Worm (Caenorhabditis elegans) whole organism, L4 larva: ENCODE data around the gene srbc-41.
A peak's percentile ranks its signal among the peaks of the same experiment; 100 is the strongest.

ENCODE experiments used
- D1046.2 ChIP-seq: fragments of 200-800 bp; sonication (Bioruptor generic); IDR thresholded peaks from 2 replicates; pipeline ENCODE4 v1.3.6; 2022; ENCODE audit warnings: missing genetic modification characterization, missing compliant biosample characterization
- T20F7.1 ChIP-seq: fragments of 200-800 bp; sonication (Bioruptor generic); optimal IDR thresholded peaks from 2 replicates; lab custom pipeline; 2018; ENCODE audit warnings: mild to moderate bottlenecking, missing genetic modification characterization, missing compliant biosample characterization
- T26A8.4 ChIP-seq: fragments of 200-800 bp; sonication (Bioruptor generic); IDR thresholded peaks from 2 replicates; pipeline ENCODE4 v1.3.6; 2022; ENCODE audit warnings: missing genetic modification characterization, missing compliant biosample characterization
- ZK337.2 ChIP-seq: fragments of 200-800 bp; sonication (Bioruptor generic); IDR thresholded peaks from 2 replicates; pipeline ENCODE4 v1.3.6; 2022; ENCODE audit warnings: missing genetic modification reagents, missing genetic modification characterization, missing compliant biosample characterization
- aha-1 ChIP-seq: fragments of 150-350 bp; peaks from one replicate; lab custom pipeline; 2014; ENCODE audit warnings: missing biosample characterization, missing genetic modification characterization
- ceh-20 ChIP-seq: fragments of 200-800 bp; sonication (Bioruptor generic); IDR thresholded peaks from 2 replicates; pipeline ENCODE4 v1.3.6; 2022; ENCODE audit warnings: missing genetic modification reagents, missing genetic modification characterization, missing compliant biosample characterization
- ceh-32 ChIP-seq: sonication (generic microtip); optimal IDR thresholded peaks from 2 replicates; lab custom pipeline; 2016; ENCODE audit warnings: mild to moderate bottlenecking, missing genetic modification characterization, missing compliant biosample characterization; ENCODE audit not compliant: poor library complexity
- ceh-62 ChIP-seq: sonication (generic microtip); optimal IDR thresholded peaks from 2 replicates; lab custom pipeline; 2017; ENCODE audit warnings: missing biosample characterization, missing genetic modification characterization
- ces-1 ChIP-seq: fragments of 150-350 bp; sonication (generic microtip); optimal IDR thresholded peaks from 4 replicates; lab custom pipeline; 2014; ENCODE audit warnings: missing biosample characterization, missing genetic modification reagents, missing genetic modification characterization
- ctbp-1 ChIP-seq: fragments of 200-800 bp; sonication (Bioruptor generic); IDR thresholded peaks from 2 replicates; pipeline ENCODE4 v1.3.6; 2022; ENCODE audit warnings: missing genetic modification reagents, missing genetic modification characterization, missing compliant biosample characterization
- daf-16 ChIP-seq, 3 experiments: sonication (generic microtip); optimal IDR thresholded peaks; 2 replicates each; lab custom pipeline; 2016 to 2017; ENCODE audit warnings: missing genetic modification characterization in 3 of 3, missing genetic modification reagents in 3 of 3, mild to moderate bottlenecking in 2 of 3, missing compliant biosample characterization in 2 of 3, missing biosample characterization in 1 of 3, moderate library complexity in 1 of 3
- daf-19 ChIP-seq: fragments of 200-800 bp; sonication (Bioruptor generic); conservative IDR thresholded peaks from 2 replicates; pipeline ENCODE4 v1.3.6; 2022; ENCODE audit warnings: missing genetic modification characterization, missing compliant biosample characterization
- dmd-8 ChIP-seq: fragments of 200-800 bp; sonication (Bioruptor generic); IDR thresholded peaks from 2 replicates; pipeline ENCODE4 v1.3.6; 2022; ENCODE audit warnings: missing genetic modification characterization, missing compliant biosample characterization
- dmd-9 ChIP-seq: fragments of 200-800 bp; sonication (Bioruptor generic); IDR thresholded peaks from 2 replicates; pipeline ENCODE4 v1.3.6; 2022; ENCODE audit warnings: missing genetic modification reagents, missing genetic modification characterization, missing compliant biosample characterization
- duxl-1 ChIP-seq: sonication (generic microtip); optimal IDR thresholded peaks from 2 replicates; lab custom pipeline; 2016; ENCODE audit warnings: mild to moderate bottlenecking, missing genetic modification characterization, moderate library complexity, missing compliant biosample characterization; ENCODE audit not compliant: poor library complexity
- fkh-10 ChIP-seq: fragments of 150-350 bp; optimal IDR thresholded peaks from 2 replicates; lab custom pipeline; 2014; ENCODE audit warnings: missing biosample characterization, missing genetic modification reagents, missing genetic modification characterization
- gei-8 ChIP-seq: fragments of 200-800 bp; sonication (Bioruptor generic); optimal IDR thresholded peaks from 2 replicates; lab custom pipeline; 2018; ENCODE audit warnings: mild to moderate bottlenecking, missing genetic modification characterization, missing compliant biosample characterization
- hif-1 ChIP-seq, 2 experiments: sonication (generic microtip); optimal IDR thresholded peaks; 2 replicates each; lab custom pipeline; 2016 to 2017; ENCODE audit warnings: missing compliant biosample characterization in 2 of 2, missing genetic modification characterization in 2 of 2, missing genetic modification reagents in 2 of 2, missing genotype in 2 of 2, mild to moderate bottlenecking in 1 of 2
- hlh-11 ChIP-seq: fragments of 200-800 bp; sonication (Bioruptor generic); optimal IDR thresholded peaks from 2 replicates; lab custom pipeline; 2018; ENCODE audit warnings: mild to moderate bottlenecking, missing genetic modification characterization, missing compliant biosample characterization
- hmg-1.1 ChIP-seq: fragments of 200-800 bp; sonication (Bioruptor generic); IDR thresholded peaks from 2 replicates; pipeline ENCODE4 v1.3.6; 2022; ENCODE audit warnings: missing genetic modification reagents, missing genetic modification characterization, missing compliant biosample characterization
- lim-7 ChIP-seq: fragments of 200-800 bp; sonication (Bioruptor generic); IDR thresholded peaks from 2 replicates; pipeline ENCODE4 v1.3.6; 2022; ENCODE audit warnings: missing genetic modification characterization, missing compliant biosample characterization
- lin-13 ChIP-seq: fragments of 150-350 bp; optimal IDR thresholded peaks from 2 replicates; lab custom pipeline; 2014; ENCODE audit warnings: missing biosample characterization, missing genetic modification reagents, missing genetic modification characterization
- lsy-2 ChIP-seq, 2 experiments: fragments of 150-350 bp in 1 of 2; sonication (generic microtip) in 1 of 2; optimal IDR thresholded peaks; 2 replicates each; lab custom pipeline; 2014 to 2017; ENCODE audit warnings: missing biosample characterization in 2 of 2, missing genetic modification characterization in 2 of 2
- madf-5 ChIP-seq, 2 experiments: fragments of 200-800 bp; sonication (Bioruptor generic); IDR thresholded peaks; 2 replicates each; pipeline ENCODE4 v1.3.6; 2022; ENCODE audit warnings: missing compliant biosample characterization in 2 of 2, missing genetic modification characterization in 2 of 2
- madf-9 ChIP-seq: fragments of 200-800 bp; sonication (Bioruptor generic); conservative IDR thresholded peaks from 2 replicates; pipeline ENCODE4 v1.3.6; 2022; ENCODE audit warnings: missing genetic modification reagents, missing genetic modification characterization, missing compliant biosample characterization
- mes-2 ChIP-seq: sonication (generic microtip); optimal IDR thresholded peaks from 2 replicates; lab custom pipeline; 2016; ENCODE audit warnings: missing genotype, mild to moderate bottlenecking, missing genetic modification characterization, missing compliant biosample characterization; ENCODE audit not compliant: poor library complexity, severe bottlenecking
- mxl-3 ChIP-seq: fragments of 200-800 bp; sonication (Bioruptor generic); optimal IDR thresholded peaks from 2 replicates; lab custom pipeline; 2018; ENCODE audit warnings: mild to moderate bottlenecking, missing genetic modification characterization, missing compliant biosample characterization
- nhr-10 ChIP-seq: fragments of 150-350 bp; optimal IDR thresholded peaks from 2 replicates; lab custom pipeline; 2014; ENCODE audit warnings: missing biosample characterization, missing genetic modification characterization
- nhr-102 ChIP-seq: sonication (generic microtip); optimal IDR thresholded peaks from 2 replicates; lab custom pipeline; 2016; ENCODE audit warnings: mild to moderate bottlenecking, missing genetic modification characterization, moderate library complexity, missing compliant biosample characterization
- nhr-111 ChIP-seq: fragments of 200-800 bp; sonication (Bioruptor generic); optimal IDR thresholded peaks from 2 replicates; lab custom pipeline; 2018; ENCODE audit warnings: mild to moderate bottlenecking, missing genetic modification characterization, missing compliant biosample characterization
- nhr-41 ChIP-seq: fragments of 200-800 bp; sonication (Bioruptor generic); IDR thresholded peaks from 2 replicates; pipeline ENCODE4 v1.3.6; 2022; ENCODE audit warnings: missing genetic modification reagents, missing genetic modification characterization, missing compliant biosample characterization
- nhr-42 ChIP-seq: fragments of 200-800 bp; sonication (Bioruptor generic); IDR thresholded peaks from 2 replicates; pipeline ENCODE4 v1.3.6; 2022; ENCODE audit warnings: missing genetic modification characterization, missing compliant biosample characterization
- pqm-1 ChIP-seq: sonication (generic microtip); optimal IDR thresholded peaks from 2 replicates; lab custom pipeline; 2017; ENCODE audit warnings: missing biosample characterization, missing genetic modification characterization
- saeg-2 ChIP-seq: fragments of 200-800 bp; sonication (Bioruptor generic); IDR thresholded peaks from 2 replicates; pipeline ENCODE4 v1.3.6; 2022; ENCODE audit warnings: missing genetic modification reagents, missing genetic modification characterization, missing compliant biosample characterization
- set-16 ChIP-seq: fragments of 200-800 bp; sonication (Bioruptor generic); IDR thresholded peaks from 2 replicates; pipeline ENCODE4 v1.3.6; 2022; ENCODE audit warnings: missing genetic modification reagents, missing genetic modification characterization, missing compliant biosample characterization
- tag-97 ChIP-seq: fragments of 200-800 bp; sonication (Bioruptor generic); IDR thresholded peaks from 2 replicates; pipeline ENCODE4 v1.3.6; 2022; ENCODE audit warnings: missing genetic modification characterization, missing compliant biosample characterization
- tra-1 ChIP-seq: fragments of 200-800 bp; sonication (Bioruptor generic); IDR thresholded peaks from 2 replicates; pipeline ENCODE4 v1.3.6; 2022; ENCODE audit warnings: missing genetic modification reagents, missing genetic modification characterization, missing compliant biosample characterization
- unc-130 ChIP-seq: sonication (generic microtip); optimal IDR thresholded peaks from 2 replicates; lab custom pipeline; 2016; ENCODE audit warnings: missing genetic modification reagents, missing genetic modification characterization, missing compliant biosample characterization
- unc-62 ChIP-seq, 3 experiments: fragments of 150-350 bp in 1 of 3; sonication (generic microtip); optimal IDR thresholded peaks in 2 of 3; peaks in 1 of 3; 1 replicate in 1 of 3; 2 replicates in 2 of 3; lab custom pipeline; 2014 to 2017; ENCODE audit warnings: missing biosample characterization in 3 of 3, missing genetic modification characterization in 3 of 3, missing genetic modification reagents in 3 of 3, missing genotype in 1 of 3
- vab-7 ChIP-seq: fragments of 200-800 bp; sonication (Bioruptor generic); IDR thresholded peaks from 2 replicates; pipeline ENCODE4 v1.3.6; 2022; ENCODE audit warnings: missing genetic modification reagents, missing genetic modification characterization, missing compliant biosample characterization
- zag-1 ChIP-seq: fragments of 150-350 bp; optimal IDR thresholded peaks from 2 replicates; lab custom pipeline; 2014; ENCODE audit warnings: missing biosample characterization, missing genetic modification characterization

The srbc-41 gene

DNA sequence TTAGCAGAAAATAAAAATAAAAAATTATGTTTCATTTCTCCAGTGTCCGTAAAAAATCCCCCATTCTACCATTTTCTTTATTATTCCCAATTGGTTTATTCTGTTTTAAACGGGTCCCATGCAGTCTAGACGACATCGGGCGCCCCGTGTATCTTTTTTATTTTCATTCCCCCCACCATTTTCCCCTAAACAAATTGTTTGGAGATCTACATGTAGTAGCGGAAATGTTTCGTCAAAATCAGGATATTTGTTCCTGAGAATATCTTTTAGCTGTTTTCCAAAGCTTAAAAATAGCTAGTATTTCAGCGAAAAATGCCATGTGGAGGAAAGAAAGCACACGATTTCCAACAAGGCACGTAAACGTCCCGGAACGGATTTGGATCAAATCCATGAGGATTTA, 26.5 kb downstream of the srbc-41 start, which contains the start of gene F16B4.5:
TSS of gene F16B4.5 (plus strand) at position 301 of the 400 bp plus-strand sequence.
- TF ChIP-seq hif-1 (tag; optimal IDR thresholded peaks at IDR 0.05; lab: Kevin White, UChicago) = no peak
- no peak for TF ChIP-seq saeg-2 (GFP tag; lab: Robert Waterston, UW)
- no peak for TF ChIP-seq vab-7 (GFP tag; lab: Robert Waterston, UW)
- TF ChIP-seq madf-5 (GFP tag; IDR thresholded peaks at IDR 0.05; lab: Robert Waterston, UW) = no peak
- TF ChIP-seq ctbp-1 (GFP tag; lab: Robert Waterston, UW) = no peak
- TF ChIP-seq aha-1 (tag; lab: Kevin White, UChicago) = no peak
- TF ChIP-seq tra-1 (GFP tag; lab: Robert Waterston, UW) = no peak
- no peak for TF ChIP-seq daf-16 (GFP tag; optimal IDR thresholded peaks at IDR 0.05; lab: Kevin White, UChicago)
- TF ChIP-seq daf-16 (tag; optimal IDR thresholded peaks at IDR 0.05; lab: Kevin White, UChicago) = no peak
- no peak for TF ChIP-seq lim-7 (GFP tag; lab: Robert Waterston, UW)
- no peak for TF ChIP-seq tag-97 (GFP tag; lab: Robert Waterston, UW)
- no peak for TF ChIP-seq mxl-3
- TF ChIP-seq nhr-10 (tag; lab: Kevin White, UChicago) = no peak
- TF ChIP-seq dmd-9 (GFP tag; lab: Robert Waterston, UW) = no peak
- no peak for TF ChIP-seq ceh-32 (tag; lab: Kevin White, UChicago)

DNA sequence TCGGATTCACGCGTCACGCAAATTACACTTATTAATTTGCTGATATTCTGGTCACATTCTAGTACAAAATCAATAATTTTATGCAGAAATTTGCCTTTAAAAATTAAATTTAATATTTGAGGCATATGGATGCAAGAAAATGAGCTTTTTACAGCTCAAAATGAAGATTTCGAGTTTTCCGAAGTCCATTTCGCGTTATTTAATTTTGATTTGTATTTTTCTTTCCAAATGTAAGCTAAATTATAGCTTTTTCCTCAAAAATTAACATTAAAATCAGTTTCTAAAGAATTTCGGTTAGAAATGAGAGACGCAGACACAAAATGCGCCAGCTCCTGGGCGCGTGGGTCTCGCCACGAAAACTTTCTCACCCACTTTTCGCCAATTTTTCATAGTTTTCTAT, 27.7 kb downstream of the srbc-41 start, which contains the start of gene F16B4.6:
TSS of gene F16B4.6 (plus strand) at position 301 of the 400 bp plus-strand sequence.
- TF ChIP-seq hlh-11 (tag; lab: Kevin White, UChicago) (no peak), daf-19 (GFP tag; lab: Robert Waterston, UW) (no peak), dmd-8 (GFP tag; lab: Robert Waterston, UW) (no peak), T20F7.1 (no peak), lsy-2 (tag; optimal IDR thresholded peaks at IDR 0.05; lab: Kevin White, UChicago) (no peak), nhr-10 (tag; lab: Kevin White, UChicago) (no peak), unc-62 (GFP tag; optimal IDR thresholded peaks at IDR 0.05 in 1 of 2; lab: Kevin White, UChicago) (no peak), unc-62 (tag; optimal IDR thresholded peaks at IDR 0.05; lab: Kevin White, UChicago) (no peak), ceh-62 (no peak), ces-1 (no peak), pqm-1 (tag; lab: Kevin White, UChicago) (no peak)

DNA sequence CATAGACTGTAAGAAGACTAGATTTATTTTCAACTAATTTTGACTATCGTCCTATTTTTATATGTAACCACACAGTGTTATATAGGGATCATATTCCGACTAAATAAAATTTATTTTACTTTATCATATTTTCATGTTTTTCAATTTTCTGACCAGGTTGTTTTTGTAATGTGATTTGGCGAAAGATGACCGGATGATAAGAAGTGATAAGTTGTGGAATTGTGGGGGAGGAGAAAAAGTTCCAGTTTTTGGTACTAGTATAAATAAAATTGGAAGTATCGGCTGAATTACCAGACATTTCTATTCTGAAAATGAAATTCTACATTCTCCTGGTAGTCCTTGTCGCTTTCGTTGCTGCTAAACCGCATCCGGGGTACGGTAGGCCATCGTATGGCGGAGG, 29.2 kb downstream of the srbc-41 start, which contains the start of gene F16B4.7:
TSS of gene F16B4.7 (plus strand) at position 301 of the 400 bp plus-strand sequence.
- TF ChIP-seq gei-8 (GFP tag; lab: Kevin White, UChicago) = no peak
- no peak for TF ChIP-seq duxl-1 (tag; lab: Kevin White, UChicago)
- TF ChIP-seq unc-62 (GFP tag; optimal IDR thresholded peaks at IDR 0.05 in 1 of 2; lab: Kevin White, UChicago) = peak in 1 of 2 experiments; percentile 31
- TF ChIP-seq unc-62 (tag; optimal IDR thresholded peaks at IDR 0.05; lab: Kevin White, UChicago) = no peak
- TF ChIP-seq, all 104 proteins: peak for 1

DNA sequence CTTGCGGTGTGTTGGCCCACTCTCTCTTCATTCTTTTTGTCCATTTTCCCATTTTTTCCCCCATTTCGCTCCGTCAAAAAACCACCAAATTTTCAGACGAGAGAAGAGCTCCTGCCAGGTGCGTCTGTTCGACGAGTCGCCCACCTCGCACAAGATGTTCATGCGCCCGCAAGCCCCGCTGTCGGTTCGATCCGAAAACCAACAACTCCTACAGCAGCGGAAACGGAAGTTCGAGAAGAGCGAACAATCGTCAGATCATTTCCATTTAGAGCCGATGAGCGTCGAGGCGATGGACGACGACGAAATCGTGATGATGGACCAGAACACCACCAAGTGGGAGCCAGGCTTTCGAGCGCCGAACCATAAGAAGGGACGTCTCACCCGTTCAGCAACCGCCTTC, 31.4 kb downstream of the srbc-41 start:
- TF ChIP-seq T26A8.4 (GFP tag; lab: Robert Waterston, UW) = no peak
- TF ChIP-seq set-16 (GFP tag; lab: Robert Waterston, UW) = peak; percentile 56; the same call in 1 of the 2 replicates
- TF ChIP-seq nhr-41 = no peak

DNA sequence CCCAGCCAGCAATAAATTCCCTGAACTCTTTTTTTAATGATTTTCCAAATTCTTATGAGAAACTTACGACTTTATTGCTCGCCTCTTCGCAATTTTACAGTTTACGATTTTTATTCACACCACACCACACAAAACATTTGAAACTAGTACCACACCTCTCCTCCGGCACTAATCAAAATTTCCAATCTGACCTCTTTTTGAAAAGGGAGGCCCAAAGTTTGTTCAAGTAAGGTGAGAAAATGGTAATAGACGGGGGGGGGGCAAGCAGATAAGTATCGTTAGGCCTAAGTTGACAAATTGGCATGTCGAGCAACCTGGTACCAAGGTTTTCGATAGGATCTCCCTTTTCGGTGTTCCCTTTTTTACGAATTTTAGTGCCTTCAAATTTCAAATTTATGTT, 34.8 kb downstream of the srbc-41 start:
- TF ChIP-seq mes-2 (tag; lab: Kevin White, UChicago) (no peak), ZK337.2 (GFP tag; lab: Robert Waterston, UW) (no peak), ceh-32 (tag; lab: Kevin White, UChicago) (no peak), unc-130 (no peak), vab-7 (GFP tag; lab: Robert Waterston, UW) (no peak), zag-1 (no peak), T20F7.1 (no peak), madf-9 (GFP tag; lab: Robert Waterston, UW) (no peak), nhr-111 (GFP tag; lab: Kevin White, UChicago) (no peak), ceh-20 (GFP tag; lab: Robert Waterston, UW) (no peak), dmd-8 (GFP tag; lab: Robert Waterston, UW) (no peak), lin-13 (GFP tag; lab: Kevin White, UChicago) (no peak), nhr-42 (GFP tag; lab: Robert Waterston, UW) (no peak), fkh-10 (no peak), nhr-102 (tag; lab: Kevin White, UChicago) (no peak), D1046.2 (GFP tag; lab: Robert Waterston, UW) (no peak), hmg-1.1 (GFP tag; lab: Robert Waterston, UW) (no peak)
- TF ChIP-seq, all 104 proteins: peak for 0
